Worm (Caenorhabditis elegans) whole organism, early embryonic: Measurements from ENCODE around the gene dct-11.

Experiments
- aly-1 ChIP-seq: sonication (generic microtip); optimal IDR thresholded peaks from 2 replicates; lab custom pipeline; 2016; ENCODE audit warnings: missing genetic modification characterization, missing compliant biosample characterization
- ama-1 ChIP-seq: fragments of 150-350 bp; optimal IDR thresholded peaks from 2 replicates; lab custom pipeline; 2014
- scrt-1 ChIP-seq: fragments of 200-800 bp; sonication (Bioruptor generic); IDR thresholded peaks from 2 replicates; pipeline ENCODE4 v1.3.6; 2022; ENCODE audit warnings: missing genetic modification characterization, missing compliant biosample characterization

DNA sequence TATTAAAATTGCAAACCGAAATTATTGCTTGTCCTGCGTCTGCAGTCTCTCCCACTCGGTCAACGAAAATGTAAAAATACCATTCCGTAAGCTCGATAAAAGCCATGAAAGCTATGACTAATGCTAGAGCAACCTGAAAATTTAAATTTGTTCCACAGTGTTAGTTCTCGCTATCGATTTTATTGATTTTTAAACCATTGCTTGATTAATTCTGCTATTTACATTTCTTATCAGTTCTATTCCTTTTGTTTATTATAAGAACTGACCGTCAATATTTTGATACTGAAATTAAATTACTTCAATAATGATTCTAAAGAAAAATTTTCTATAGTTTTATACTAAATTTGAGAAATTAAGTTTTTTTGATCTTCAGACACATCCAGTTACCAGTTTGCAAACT lies 435 bp downstream of the dct-11 start:
- TF ChIP-seq aly-1 (tag; lab: Kevin White, UChicago) (no peak), ama-1 (lab: Kevin White, UChicago) (no peak), scrt-1 (GFP tag; lab: Robert Waterston, UW) (no peak)
